Worm (Caenorhabditis elegans): ENCODE results near the gene F59A1.18.

DNA sequence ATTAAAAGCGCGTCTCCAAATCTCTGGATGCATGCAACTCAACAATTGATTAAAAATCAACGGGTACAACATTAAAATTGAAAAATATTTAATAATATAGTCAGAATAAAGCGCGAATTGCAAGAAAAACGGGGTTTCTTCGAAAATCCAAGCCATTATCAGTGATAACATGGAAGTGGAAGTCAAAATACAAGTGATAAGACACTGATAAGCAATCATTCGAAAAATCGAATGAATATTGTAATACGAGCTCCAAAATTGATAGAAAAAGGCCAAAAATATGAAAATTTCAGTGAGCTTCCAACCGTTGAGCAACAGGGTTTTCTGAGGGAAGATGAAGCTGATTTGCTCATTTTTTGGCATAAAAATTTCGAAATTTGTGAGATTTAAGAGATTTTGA lies 7.5 kb upstream of the F59A1.18 start:
- TF ChIP-seq W03F9.2 (tag; optimal IDR thresholded peaks at IDR 0.05) (no peak), dao-5 (tag; optimal IDR thresholded peaks at IDR 0.05) (no peak), him-1 (tag; optimal IDR thresholded peaks at IDR 0.05) (no peak)

Data from whole organism, L4/young adult.